Worm (Caenorhabditis elegans): ENCODE measurements around the gene pho-8.

pho-8 gene

ce11 chrV:11885087-11885486 is 51.7 kb downstream of the pho-8 start:
- no peak for TF ChIP-seq tab-1 (GFP tag; IDR thresholded peaks at IDR 0.05)
- no peak for TF ChIP-seq ref-1 (GFP tag; conservative IDR thresholded peaks at IDR 0.05)
- TF ChIP-seq T22C8.4 (GFP tag; IDR thresholded peaks at IDR 0.05) = no peak
- no peak for TF ChIP-seq flt-1 (GFP tag; IDR thresholded peaks at IDR 0.05)
- TF ChIP-seq med-1 (GFP tag; optimal IDR thresholded peaks at IDR 0.05; ENCODE audit: insufficient read depth) = no peak
- TF ChIP-seq ztf-29 (GFP tag; IDR thresholded peaks at IDR 0.05) = no peak
- no peak for TF ChIP-seq ztf-23 (GFP tag; IDR thresholded peaks at IDR 0.05)
- no peak for TF ChIP-seq cog-1 (tag; optimal IDR thresholded peaks at IDR 0.05)
- no peak for TF ChIP-seq klf-2 (GFP tag; conservative IDR thresholded peaks at IDR 0.05)

All from whole organism, midembryonic.